Worm (Caenorhabditis elegans) whole organism, young adult: ENCODE measurements around the gene otub-1.

ENCODE experiments used
- T07F8.4 ChIP-seq: sonication (generic microtip); optimal IDR thresholded peaks from 2 replicates; lab custom pipeline; 2016; ENCODE audit warnings: mild to moderate bottlenecking, missing genetic modification characterization, moderate library complexity, missing compliant biosample characterization
- ama-1 ChIP-seq, 3 experiments: fragments of 150-350 bp in 1 of 3; sonication (generic microtip) in 2 of 3; optimal IDR thresholded peaks; 2 replicates each; lab custom pipeline; 2014 to 2018; ENCODE audit warnings: missing biosample characterization in 2 of 3, missing genetic modification characterization in 2 of 3, missing genetic modification reagents in 2 of 3
- ceh-27 ChIP-seq: fragments of 200-800 bp; sonication (Bioruptor generic); optimal IDR thresholded peaks from 2 replicates; lab custom pipeline; 2018; ENCODE audit warnings: mild to moderate bottlenecking, missing genetic modification characterization, moderate library complexity, missing compliant biosample characterization
- lag-1 ChIP-seq: fragments of 200-800 bp; sonication (Bioruptor generic); IDR thresholded peaks from 2 replicates; pipeline ENCODE4 v1.3.6; 2022; ENCODE audit warnings: missing genetic modification reagents, missing genetic modification characterization, missing compliant biosample characterization
- lir-1 ChIP-seq: fragments of 200-800 bp; sonication (Bioruptor generic); conservative IDR thresholded peaks from 2 replicates; pipeline ENCODE4 v1.3.6; 2022; ENCODE audit warnings: missing genetic modification reagents, missing genetic modification characterization, missing compliant biosample characterization
- pha-4 ChIP-seq: fragments of 150-350 bp; sonication (generic microtip); optimal IDR thresholded peaks from 2 replicates; lab custom pipeline; 2014; ENCODE audit warnings: missing biosample characterization, missing genetic modification reagents, missing genetic modification characterization
- sptf-2 ChIP-seq: fragments of 200-800 bp; sonication (Bioruptor generic); optimal IDR thresholded peaks from 2 replicates; lab custom pipeline; 2018; ENCODE audit warnings: mild to moderate bottlenecking, missing genetic modification characterization, missing compliant biosample characterization
- tbx-9 ChIP-seq: sonication (generic microtip); optimal IDR thresholded peaks from 2 replicates; lab custom pipeline; 2016; ENCODE audit warnings: borderline replicate concordance, missing genetic modification characterization, inconsistent platforms, missing compliant biosample characterization

DNA sequence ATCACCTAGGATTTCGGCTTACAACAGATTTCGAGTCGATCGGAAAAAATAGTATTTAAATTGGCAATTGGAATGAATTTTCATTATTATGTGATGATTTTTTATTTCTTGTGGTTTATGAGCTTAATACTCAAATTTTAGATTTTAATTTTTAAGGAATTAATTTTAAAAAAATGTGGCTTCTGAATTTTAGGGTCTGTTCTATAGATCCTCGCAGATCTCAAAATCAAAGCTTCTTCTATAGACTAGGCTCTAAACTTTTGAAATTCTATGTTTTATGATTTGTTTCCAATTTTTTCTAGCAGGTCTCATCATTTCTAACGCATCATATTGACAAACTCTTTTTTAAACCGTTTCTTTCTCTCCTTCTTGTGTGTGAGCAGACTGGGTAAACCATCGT is 26.6 kb downstream of the otub-1 start, which contains the start of gene txt-12:
- no peak for TF ChIP-seq lir-1 (GFP tag; lab: Robert Waterston, UW)
- no peak for TF ChIP-seq pha-4 (tag; lab: Kevin White, UChicago)
- TF ChIP-seq lag-1 (GFP tag; lab: Robert Waterston, UW), result no peak
- no peak for TF ChIP-seq tbx-9
- TF ChIP-seq ama-1 (optimal IDR thresholded peaks at IDR 0.05; lab: Kevin White, UChicago), result no peak
- no peak for TF ChIP-seq ama-1 (GFP tag; optimal IDR thresholded peaks at IDR 0.05; lab: Kevin White, UChicago)
- no peak for TF ChIP-seq sptf-2
- TF ChIP-seq ceh-27 (GFP tag; lab: Kevin White, UChicago), result no peak
- TF ChIP-seq T07F8.4 (tag; lab: Kevin White, UChicago), result no peak
